Fruit fly (Drosophila melanogaster) whole organism, pupa: ENCODE data around the gene CG13699.

Experiments used
- CG12605 ChIP-seq: fragments of 200-800 bp; sonication (Bioruptor generic); IDR thresholded peaks from 2 replicates; pipeline ENCODE4 v1.3.6; 2022; ENCODE audit warnings: missing biosample characterization, missing genetic modification characterization
- CG9948 ChIP-seq: fragments of 200-800 bp; sonication (Bioruptor generic); optimal IDR thresholded peaks from 2 replicates; lab custom pipeline; 2018; ENCODE audit warnings: missing biosample characterization, mild to moderate bottlenecking, missing genetic modification characterization, moderate library complexity
- EcR ChIP-seq: fragments of 200-800 bp; sonication (Bioruptor generic); optimal IDR thresholded peaks from 3 replicates; lab custom pipeline; 2019; ENCODE audit warnings: missing biosample characterization, missing genetic modification characterization, mild to moderate bottlenecking, moderate library complexity, missing genetic modification reagents
- Ets98B ChIP-seq: fragments of 200-800 bp; sonication (Bioruptor generic); IDR thresholded peaks from 2 replicates; pipeline ENCODE4 v1.3.6; 2022; ENCODE audit warnings: missing biosample characterization, missing genetic modification characterization
- Pif1B ChIP-seq: fragments of 200-800 bp; sonication (Bioruptor generic); optimal IDR thresholded peaks from 3 replicates; lab custom pipeline; 2016; ENCODE audit warnings: missing biosample characterization, missing genetic modification characterization

CG13699 gene

DNA sequence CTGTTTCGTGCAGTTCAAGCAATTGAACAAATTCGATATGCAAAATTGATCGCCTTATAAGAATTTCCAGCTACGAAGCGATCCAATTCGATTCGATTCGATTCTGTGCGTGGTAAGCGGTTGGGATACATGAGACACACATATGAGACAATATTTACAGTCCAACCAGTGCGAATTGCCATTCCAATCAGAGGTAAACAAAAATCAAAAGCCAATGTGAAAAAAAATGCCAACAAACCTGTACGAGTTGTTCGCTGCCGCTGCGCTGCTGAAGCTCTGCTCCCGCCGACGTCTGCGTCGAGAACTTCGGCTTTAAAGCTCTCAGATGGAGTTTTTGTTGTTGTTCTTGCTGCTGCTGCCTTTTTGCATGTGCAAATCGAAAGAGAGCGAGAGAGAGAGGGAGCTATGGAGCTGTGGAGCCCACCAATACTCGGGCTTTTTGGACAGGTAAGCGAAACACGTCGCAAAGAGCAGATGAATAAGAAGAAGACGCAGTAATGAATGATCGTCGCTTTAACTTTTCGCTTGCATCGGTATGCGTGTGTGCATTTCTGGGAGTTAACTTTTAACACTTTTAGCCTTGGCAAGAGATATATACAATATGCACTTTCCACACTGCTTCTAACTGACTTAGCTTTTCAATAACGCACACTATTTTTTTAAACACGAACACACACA is 56.8 kb downstream of the CG13699 start:
- TF ChIP-seq Ets98B = peak; percentile 28; the same call in 1 of the 2 replicates
- TF ChIP-seq EcR (GFP tag; lab: Kevin White, UChicago) = peak; percentile 48
- TF ChIP-seq CG9948 (tag; lab: Kevin White, UChicago) = no peak
- TF ChIP-seq CG12605 (GFP tag; lab: Robert Waterston, UW) = 0 out of 2 replicates have a peak, but pooled peaks have one; percentile 15
- TF ChIP-seq Pif1B (GFP tag; lab: Kevin White, UChicago) = no peak
